Worm (Caenorhabditis elegans): ENCODE results near the gene elks-1.

DNA sequence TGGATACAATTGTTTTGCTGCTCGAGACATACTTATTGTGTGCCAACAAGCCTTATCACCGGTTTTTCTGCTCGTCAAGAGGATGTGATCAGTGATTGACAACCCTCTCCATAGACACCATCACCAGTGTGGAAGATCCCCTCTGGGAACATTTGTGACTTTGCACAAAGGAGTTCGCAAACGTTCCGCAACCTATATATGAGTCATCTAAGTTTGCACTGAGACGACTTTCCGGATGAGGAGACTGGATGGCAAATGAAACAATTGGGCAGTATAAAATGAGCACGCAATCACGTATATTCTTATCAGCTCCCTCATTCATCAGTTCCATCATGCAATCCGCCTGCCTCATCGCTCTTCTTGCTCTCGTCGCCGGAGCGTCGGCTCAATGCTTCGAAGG lies 49.3 kb downstream of the elks-1 start, which contains the start of gene W08E12.5:
- no peak for TF ChIP-seq him-1 (tag; optimal IDR thresholded peaks at IDR 0.05)
- TF ChIP-seq W03F9.2 (tag; optimal IDR thresholded peaks at IDR 0.05): no peak

All from whole organism, L4/young adult.